Worm (Caenorhabditis elegans) whole organism, L1 larva: ENCODE results near the gene flp-28.

Experiments
- C34B4.2 ChIP-seq: sonication (generic microtip); optimal IDR thresholded peaks from 2 replicates; lab custom pipeline; 2017; ENCODE audit warnings: mild to moderate bottlenecking, missing genetic modification characterization, missing compliant biosample characterization
- F16B12.6 ChIP-seq: fragments of 150-350 bp; optimal IDR thresholded peaks from 2 replicates; lab custom pipeline; 2014; ENCODE audit warnings: missing biosample characterization, missing genetic modification characterization
- Y116A8C.19 ChIP-seq: sonication (generic microtip); optimal IDR thresholded peaks from 2 replicates; lab custom pipeline; 2016; ENCODE audit warnings: missing compliant biosample characterization, missing genetic modification characterization, borderline replicate concordance
- blmp-1 ChIP-seq: fragments of 150-350 bp; optimal IDR thresholded peaks from 2 replicates; lab custom pipeline; 2014; ENCODE audit warnings: missing biosample characterization, missing genetic modification characterization
- ceh-82 ChIP-seq, 3 experiments: fragments of 150-350 bp in 1 of 3; sonication (generic microtip) in 2 of 3; optimal IDR thresholded peaks; 2 replicates each; lab custom pipeline; 2014 to 2017; ENCODE audit warnings: missing biosample characterization in 3 of 3, missing genetic modification characterization in 3 of 3
- ceh-88 ChIP-seq: fragments of 200-800 bp; sonication (Bioruptor generic); IDR thresholded peaks from 2 replicates; pipeline ENCODE4 v1.3.6; 2022; ENCODE audit warnings: missing genetic modification characterization, missing compliant biosample characterization
- ceh-90 ChIP-seq: sonication (generic microtip); optimal IDR thresholded peaks from 2 replicates; lab custom pipeline; 2016; ENCODE audit warnings: missing genetic modification characterization, missing compliant biosample characterization
- ces-1 ChIP-seq: fragments of 150-350 bp; optimal IDR thresholded peaks from 2 replicates; lab custom pipeline; 2014; ENCODE audit warnings: missing biosample characterization, missing genetic modification reagents, missing genetic modification characterization
- efl-1 ChIP-seq, 4 experiments: fragments of 150-350 bp; optimal IDR thresholded peaks in 3 of 4; peaks in 1 of 4; 1 replicate in 1 of 4; 2 replicates in 3 of 4; lab custom pipeline; 2014; ENCODE audit warnings: missing biosample characterization in 2 of 4, missing genetic modification characterization in 2 of 4, missing genetic modification reagents in 2 of 4
- efl-3 ChIP-seq: fragments of 200-800 bp; sonication (Bioruptor generic); optimal IDR thresholded peaks from 2 replicates; lab custom pipeline; 2018; ENCODE audit warnings: mild to moderate bottlenecking, missing genetic modification characterization, missing compliant biosample characterization
- elt-2 ChIP-seq: sonication (generic microtip); optimal IDR thresholded peaks from 2 replicates; lab custom pipeline; 2016; ENCODE audit warnings: missing genetic modification characterization, mild to moderate bottlenecking, inconsistent platforms, missing compliant biosample characterization, missing genetic modification reagents
- elt-3 ChIP-seq, 6 experiments: fragments of 150-350 bp in 1 of 6; sonication (generic microtip); optimal IDR thresholded peaks; 2 replicates each; lab custom pipeline; 2017 to 2018; ENCODE audit warnings: missing biosample characterization in 6 of 6, missing genetic modification characterization in 6 of 6, inconsistent platforms in 1 of 6
- fkh-4 ChIP-seq: sonication (generic microtip); optimal IDR thresholded peaks from 2 replicates; lab custom pipeline; 2016; ENCODE audit warnings: missing compliant biosample characterization, missing genetic modification characterization, borderline replicate concordance
- hlh-4 ChIP-seq: sonication (generic microtip); optimal IDR thresholded peaks from 2 replicates; lab custom pipeline; 2016; ENCODE audit warnings: mild to moderate bottlenecking, missing genetic modification characterization, missing compliant biosample characterization
- irx-1 ChIP-seq: sonication (generic microtip); optimal IDR thresholded peaks from 2 replicates; lab custom pipeline; 2016; ENCODE audit warnings: missing genetic modification characterization, missing compliant biosample characterization
- jun-1 ChIP-seq: fragments of 150-350 bp; optimal IDR thresholded peaks from 2 replicates; lab custom pipeline; 2014; ENCODE audit warnings: missing biosample characterization, missing genetic modification reagents, missing genetic modification characterization
- lin-13 ChIP-seq: fragments of 150-350 bp; optimal IDR thresholded peaks from 2 replicates; lab custom pipeline; 2014; ENCODE audit warnings: missing biosample characterization, missing genetic modification reagents, missing genetic modification characterization
- lin-35 ChIP-seq, 2 experiments: fragments of 150-350 bp; optimal IDR thresholded peaks; 2 replicates each; lab custom pipeline; 2014; ENCODE audit warnings: missing biosample characterization in 2 of 2, missing genetic modification characterization in 2 of 2, missing genetic modification reagents in 2 of 2
- lin-39 ChIP-seq: fragments of 150-350 bp; optimal IDR thresholded peaks from 2 replicates; lab custom pipeline; 2014; ENCODE audit warnings: missing biosample characterization, missing genetic modification reagents, missing genetic modification characterization
- mdl-1 ChIP-seq, 2 experiments: fragments of 150-350 bp; optimal IDR thresholded peaks; 2 replicates each; lab custom pipeline; 2014 to 2017; ENCODE audit warnings: missing biosample characterization in 2 of 2, missing genetic modification characterization in 2 of 2, inconsistent platforms in 1 of 2
- mef-2 ChIP-seq: fragments of 150-350 bp; optimal IDR thresholded peaks from 2 replicates; lab custom pipeline; 2014; ENCODE audit warnings: missing biosample characterization, missing genetic modification characterization
- mep-1 ChIP-seq: fragments of 150-350 bp; optimal IDR thresholded peaks from 2 replicates; lab custom pipeline; 2014; ENCODE audit warnings: missing biosample characterization, missing genetic modification characterization
- nhr-19 ChIP-seq: fragments of 200-800 bp; sonication (Bioruptor generic); conservative IDR thresholded peaks from 2 replicates; pipeline ENCODE4 v1.3.6; 2022; ENCODE audit warnings: missing genetic modification characterization, missing compliant biosample characterization
- nhr-20 ChIP-seq: sonication (generic microtip); optimal IDR thresholded peaks from 2 replicates; lab custom pipeline; 2016; ENCODE audit warnings: mild to moderate bottlenecking, missing genetic modification characterization, missing compliant biosample characterization
- nhr-71 ChIP-seq: sonication (generic microtip); optimal IDR thresholded peaks from 2 replicates; lab custom pipeline; 2016; ENCODE audit warnings: mild to moderate bottlenecking, missing genetic modification characterization, moderate library complexity, missing compliant biosample characterization
- nhr-85 ChIP-seq: sonication (generic microtip); peaks from one replicate; lab custom pipeline; 2016; ENCODE audit warnings: missing genetic modification characterization, inconsistent platforms, missing compliant biosample characterization
- nhr-90 ChIP-seq: sonication (generic microtip); optimal IDR thresholded peaks from 2 replicates; lab custom pipeline; 2016; ENCODE audit warnings: mild to moderate bottlenecking, missing genetic modification characterization, missing compliant biosample characterization; ENCODE audit not compliant: poor library complexity
- pqm-1 ChIP-seq: sonication (generic microtip); optimal IDR thresholded peaks from 3 replicates; lab custom pipeline; 2017; ENCODE audit warnings: missing biosample characterization, missing genetic modification characterization
- rnt-1 ChIP-seq: sonication (generic microtip); optimal IDR thresholded peaks from 2 replicates; lab custom pipeline; 2016; ENCODE audit warnings: mild to moderate bottlenecking, missing genetic modification characterization, moderate library complexity, missing compliant biosample characterization
- sptf-1 ChIP-seq: fragments of 150-350 bp; optimal IDR thresholded peaks from 2 replicates; lab custom pipeline; 2014; ENCODE audit warnings: missing biosample characterization, missing genetic modification characterization
- tbx-2 ChIP-seq: sonication (generic microtip); optimal IDR thresholded peaks from 2 replicates; lab custom pipeline; 2016; ENCODE audit warnings: missing genetic modification characterization, missing compliant biosample characterization
- unc-130 ChIP-seq: fragments of 150-350 bp; optimal IDR thresholded peaks from 2 replicates; lab custom pipeline; 2017; ENCODE audit warnings: missing biosample characterization, missing genetic modification characterization, inconsistent platforms
- unc-30 ChIP-seq: sonication (generic microtip); optimal IDR thresholded peaks from 2 replicates; lab custom pipeline; 2017; ENCODE audit warnings: missing biosample characterization, missing genetic modification characterization
- unc-62 ChIP-seq: fragments of 150-350 bp; optimal IDR thresholded peaks from 2 replicates; lab custom pipeline; 2014; ENCODE audit warnings: missing biosample characterization, missing genetic modification reagents, missing genetic modification characterization
- unc-98 ChIP-seq: fragments of 200-800 bp; sonication (Bioruptor generic); IDR thresholded peaks from 2 replicates; pipeline ENCODE4 v1.3.6; 2022; ENCODE audit warnings: missing genetic modification characterization, missing compliant biosample characterization
- xbp-1 ChIP-seq: sonication (generic microtip); optimal IDR thresholded peaks from 2 replicates; lab custom pipeline; 2016; ENCODE audit warnings: missing genetic modification characterization, missing compliant biosample characterization
- zag-1 ChIP-seq: fragments of 150-350 bp; optimal IDR thresholded peaks from 2 replicates; lab custom pipeline; 2014; ENCODE audit warnings: missing biosample characterization, missing genetic modification characterization

The flp-28 gene

DNA sequence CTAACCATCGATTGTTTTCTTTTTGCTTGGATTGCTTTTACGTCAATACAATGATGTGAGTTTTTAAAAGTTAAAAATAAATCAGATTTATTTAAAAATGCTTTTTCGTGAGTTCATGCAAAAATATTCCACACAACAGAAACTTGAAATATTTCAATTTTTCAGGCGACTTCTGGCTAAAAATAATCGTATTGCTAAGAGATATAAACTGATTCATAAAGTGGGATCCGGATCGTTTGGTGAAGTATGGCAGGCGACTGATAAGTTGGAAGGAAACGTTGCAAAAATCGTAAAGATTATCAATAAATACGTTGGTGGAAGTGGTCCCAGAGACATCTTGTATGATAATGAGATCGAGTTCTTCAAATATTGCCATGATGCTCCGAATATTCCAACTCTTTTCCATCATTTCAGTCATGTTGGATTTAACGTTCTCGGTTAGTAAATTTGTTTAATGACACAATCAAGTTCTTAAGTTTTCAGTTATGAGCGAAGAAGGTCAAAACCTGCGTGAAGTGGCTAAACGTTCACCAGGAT, 27.2 kb downstream of the flp-28 start, which contains the start of gene ZC373.3:
TSS of gene ZC373.3 (plus strand) at position 51 of the 537 bp plus-strand sequence.
- TF ChIP-seq blmp-1 (tag; lab: Kevin White, UChicago) (no peak), nhr-20 (tag; lab: Kevin White, UChicago) (no peak), unc-98 (no peak), nhr-19 (GFP tag; lab: Robert Waterston, UW) (no peak), ces-1 (GFP tag; lab: Kevin White, UChicago) (no peak), tbx-2 (tag; lab: Kevin White, UChicago) (no peak), sptf-1 (tag; lab: Kevin White, UChicago) (no peak), mdl-1 (tag; optimal IDR thresholded peaks at IDR 0.05; lab: Kevin White, UChicago) (no peak), efl-1 (optimal IDR thresholded peaks at IDR 0.05; lab: Kevin White, UChicago) (no peak), efl-1 (GFP tag; optimal IDR thresholded peaks at IDR 0.05 in 1 of 2; lab: Kevin White, UChicago) (no peak), fkh-4 (tag; lab: Kevin White, UChicago) (no peak), irx-1 (tag; lab: Kevin White, UChicago) (no peak), mef-2 (tag; lab: Kevin White, UChicago) (no peak), unc-130 (tag; lab: Kevin White, UChicago) (no peak), pqm-1 (tag; lab: Kevin White, UChicago) (no peak), nhr-85 (tag; lab: Kevin White, UChicago) (no peak), ceh-82 (tag; optimal IDR thresholded peaks at IDR 0.05; lab: Kevin White, UChicago) (no peak), xbp-1 (no peak), zag-1 (tag; lab: Kevin White, UChicago) (no peak)

DNA sequence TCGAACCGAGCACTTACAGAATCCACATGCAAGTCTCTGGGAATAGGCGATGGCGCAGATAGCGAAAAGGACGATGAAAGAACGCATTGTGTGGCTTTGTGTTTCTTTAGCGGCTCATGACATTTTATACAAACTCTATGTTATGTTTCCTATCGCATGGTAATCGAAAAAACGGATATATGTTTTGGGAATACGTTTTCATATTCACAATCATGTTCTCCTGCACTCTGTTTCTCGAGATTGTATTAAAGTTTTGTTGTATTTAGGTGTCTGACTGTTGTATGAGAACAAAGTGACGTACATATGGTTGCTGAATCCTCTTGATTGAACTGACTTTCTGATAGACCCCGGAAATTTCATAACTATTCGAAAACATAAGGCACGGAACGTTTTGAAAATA, 29.4 kb downstream of the flp-28 start, which contains the start of gene ZC373.2:
TSS of gene ZC373.2 (minus strand) at position 101 of the 400 bp plus-strand sequence.
- TF ChIP-seq mep-1 (tag; lab: Kevin White, UChicago), result no peak
- no peak for TF ChIP-seq unc-62
- TF ChIP-seq nhr-19 (GFP tag; lab: Robert Waterston, UW), result no peak
- TF ChIP-seq sptf-1 (tag; lab: Kevin White, UChicago), result no peak
- TF ChIP-seq unc-30, result no peak
- TF ChIP-seq zag-1 (tag; lab: Kevin White, UChicago), result no peak
- TF ChIP-seq ceh-90 (tag; lab: Kevin White, UChicago), result no peak
- no peak for TF ChIP-seq nhr-90
- TF ChIP-seq efl-3 (GFP tag; lab: Kevin White, UChicago), result no peak
- no peak for TF ChIP-seq Y116A8C.19 (tag; lab: Kevin White, UChicago)
- no peak for TF ChIP-seq ces-1 (GFP tag; lab: Kevin White, UChicago)
- no peak for TF ChIP-seq F16B12.6 (tag; lab: Kevin White, UChicago)
- no peak for TF ChIP-seq nhr-71 (tag; lab: Kevin White, UChicago)
- TF ChIP-seq irx-1 (tag; lab: Kevin White, UChicago), result no peak
- TF ChIP-seq xbp-1, result no peak
- TF ChIP-seq rnt-1 (tag; lab: Kevin White, UChicago), result no peak

DNA sequence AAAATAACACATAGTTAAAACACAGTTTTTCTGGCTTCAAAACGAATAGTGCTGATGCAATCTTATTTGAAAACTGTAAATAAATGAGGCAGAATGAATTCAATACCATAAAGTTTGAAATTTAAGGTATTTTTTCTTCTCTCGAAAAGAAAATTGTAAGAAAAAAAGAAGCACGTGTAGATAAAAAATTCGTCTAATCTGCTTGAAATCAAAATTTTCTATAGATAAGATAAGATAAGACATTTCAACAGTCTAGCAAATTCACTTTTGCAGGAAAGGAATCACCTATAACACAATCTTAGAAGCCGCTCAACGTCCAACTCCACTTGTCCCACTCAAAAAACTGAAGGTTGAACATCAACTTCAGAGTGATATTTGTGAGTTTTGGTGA, 33.4 kb downstream of the flp-28 start:
- TF ChIP-seq nhr-85 (tag; lab: Kevin White, UChicago) (no peak), lin-39 (no peak), lin-35 (GFP tag; optimal IDR thresholded peaks at IDR 0.05; lab: Kevin White, UChicago) (no peak), elt-3 (tag; optimal IDR thresholded peaks at IDR 0.05; lab: Kevin White, UChicago) (peak in 3 of 6 experiments; percentile 14 to 34 (median 27)), pqm-1 (tag; lab: Kevin White, UChicago) (no peak), fkh-4 (tag; lab: Kevin White, UChicago) (no peak), blmp-1 (tag; lab: Kevin White, UChicago) (peak; percentile 13), ceh-88 (GFP tag; lab: Robert Waterston, UW) (no peak), lin-13 (GFP tag; lab: Kevin White, UChicago) (no peak), C34B4.2 (tag; lab: Kevin White, UChicago) (no peak), jun-1 (no peak), hlh-4 (tag; lab: Kevin White, UChicago) (no peak), elt-2 (tag; lab: Kevin White, UChicago) (peak; percentile 78)
